Fruit fly (Drosophila melanogaster): ENCODE data around the gene CG10365.

DNA sequence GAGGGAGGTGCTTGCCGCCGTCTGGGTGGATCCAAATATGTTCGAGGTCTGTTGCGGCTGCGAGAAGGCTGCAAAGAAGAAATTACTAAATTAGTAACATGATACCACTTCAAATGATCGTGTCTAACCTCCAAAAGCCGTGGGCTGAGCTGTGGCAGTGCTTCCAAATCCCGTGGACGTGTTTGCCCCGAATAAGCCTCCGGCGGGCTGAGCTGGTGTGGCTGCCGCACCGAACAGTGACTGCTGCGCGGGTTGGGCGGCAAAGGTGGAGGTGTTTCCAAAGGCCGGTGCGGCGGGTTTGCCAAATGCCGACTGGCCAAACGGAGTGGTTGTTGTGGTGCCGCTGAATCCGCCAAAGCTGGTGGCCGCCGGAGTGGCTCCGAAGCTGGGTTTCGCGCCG, 57.6 kb downstream of the CG10365 start:
- no peak for TF ChIP-seq Myc (optimal IDR thresholded peaks at IDR 0.05)
- TF ChIP-seq CG32264 (GFP tag; optimal IDR thresholded peaks at IDR 0.05) = no peak
- TF ChIP-seq Jra (GFP tag; optimal IDR thresholded peaks at IDR 0.05) = no peak
- no peak for TF ChIP-seq N (GFP tag; optimal IDR thresholded peaks at IDR 0.05)
- no peak for TF ChIP-seq h (GFP tag; optimal IDR thresholded peaks at IDR 0.05)
- TF ChIP-seq rgr (GFP tag; optimal IDR thresholded peaks at IDR 0.05) = no peak

All from whole organism, wandering third instar larva.